Worm (Caenorhabditis elegans) whole organism, early embryonic: Measurements from ENCODE around the gene C09H10.9.

Experiments
- B0310.2 ChIP-seq: sonication (generic microtip); optimal IDR thresholded peaks from 2 replicates; lab custom pipeline; 2016; ENCODE audit warnings: mild to moderate bottlenecking, missing genetic modification characterization, missing compliant biosample characterization
- F13C5.2 ChIP-seq: sonication (generic microtip); optimal IDR thresholded peaks from 2 replicates; lab custom pipeline; 2017; ENCODE audit warnings: mild to moderate bottlenecking, missing genetic modification characterization, inconsistent platforms, missing compliant biosample characterization
- aly-1 ChIP-seq: sonication (generic microtip); optimal IDR thresholded peaks from 2 replicates; lab custom pipeline; 2016; ENCODE audit warnings: missing genetic modification characterization, missing compliant biosample characterization
- ama-1 ChIP-seq: fragments of 150-350 bp; optimal IDR thresholded peaks from 2 replicates; lab custom pipeline; 2014
- ceh-13 ChIP-seq: fragments of 200-800 bp; sonication (Bioruptor generic); optimal IDR thresholded peaks from 2 replicates; lab custom pipeline; 2018; ENCODE audit warnings: mild to moderate bottlenecking, missing genetic modification characterization, missing compliant biosample characterization
- ceh-36 ChIP-seq: sonication (generic microtip); optimal IDR thresholded peaks from 2 replicates; lab custom pipeline; 2016; ENCODE audit warnings: missing genetic modification characterization, inconsistent platforms, missing compliant biosample characterization
- ets-7 ChIP-seq: sonication (generic microtip); optimal IDR thresholded peaks from 2 replicates; lab custom pipeline; 2016; ENCODE audit warnings: missing genotype, missing genetic modification characterization, missing compliant biosample characterization
- flt-1 ChIP-seq: fragments of 200-800 bp; sonication (Bioruptor generic); IDR thresholded peaks from 2 replicates; pipeline ENCODE4 v1.3.6; 2022; ENCODE audit warnings: missing genetic modification characterization, missing compliant biosample characterization
- hmbx-1 ChIP-seq: sonication (generic microtip); optimal IDR thresholded peaks from 2 replicates; lab custom pipeline; 2016; ENCODE audit warnings: mild to moderate bottlenecking, missing genetic modification characterization, missing compliant biosample characterization
- hmg-4 ChIP-seq: fragments of 200-800 bp; sonication (Bioruptor generic); optimal IDR thresholded peaks from 2 replicates; lab custom pipeline; 2018; ENCODE audit warnings: mild to moderate bottlenecking, missing genetic modification characterization, missing compliant biosample characterization
- hnd-1 ChIP-seq: sonication (generic microtip); optimal IDR thresholded peaks from 2 replicates; lab custom pipeline; 2016; ENCODE audit warnings: missing genetic modification characterization, missing compliant biosample characterization
- pes-1 ChIP-seq: fragments of 200-800 bp; sonication (Bioruptor generic); IDR thresholded peaks from 2 replicates; pipeline ENCODE4 v1.3.6; 2022; ENCODE audit warnings: missing genetic modification reagents, missing genetic modification characterization, missing compliant biosample characterization
- scrt-1 ChIP-seq: fragments of 200-800 bp; sonication (Bioruptor generic); IDR thresholded peaks from 2 replicates; pipeline ENCODE4 v1.3.6; 2022; ENCODE audit warnings: missing genetic modification characterization, missing compliant biosample characterization
- sea-1 ChIP-seq: fragments of 200-800 bp; sonication (Bioruptor generic); conservative IDR thresholded peaks from 2 replicates; pipeline ENCODE4 v1.3.6; 2022; ENCODE audit warnings: missing genetic modification characterization, missing compliant biosample characterization
- tbx-11 ChIP-seq: fragments of 200-800 bp; sonication (Bioruptor generic); IDR thresholded peaks from 2 replicates; pipeline ENCODE4 v1.3.6; 2022; ENCODE audit warnings: missing genetic modification characterization, missing compliant biosample characterization
- tbx-37 ChIP-seq: fragments of 200-800 bp; sonication (Bioruptor generic); conservative IDR thresholded peaks from 2 replicates; pipeline ENCODE4 v1.3.6; 2022; ENCODE audit warnings: missing genetic modification reagents, missing genetic modification characterization, missing compliant biosample characterization
- tra-4 ChIP-seq: sonication (generic microtip); optimal IDR thresholded peaks from 2 replicates; lab custom pipeline; 2017; ENCODE audit warnings: missing genetic modification characterization, missing compliant biosample characterization

The C09H10.9 gene

DNA sequence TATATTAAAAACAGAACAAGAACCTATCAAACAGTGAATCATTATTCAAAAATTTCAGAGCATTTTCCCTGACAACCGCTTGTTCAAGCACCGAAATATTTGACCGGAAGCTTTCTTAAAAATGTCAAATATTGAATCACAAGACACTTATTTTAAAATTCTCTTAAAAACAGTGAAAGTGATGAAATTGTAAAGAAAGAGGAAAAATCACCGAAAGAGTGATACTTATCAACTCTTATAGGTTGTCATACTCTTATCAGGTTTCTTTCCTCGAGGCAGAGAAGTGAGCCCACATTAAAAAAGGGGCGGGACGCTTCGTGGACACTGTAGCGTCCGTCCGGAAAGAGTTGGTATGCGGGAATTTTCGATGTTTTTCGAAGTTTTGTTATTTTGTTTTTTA lies 49.5 kb downstream of the C09H10.9 start:
- TF ChIP-seq ceh-36 (no peak), ama-1 (lab: Kevin White, UChicago) (no peak), sea-1 (GFP tag; lab: Robert Waterston, UW) (no peak), tbx-11 (GFP tag; lab: Robert Waterston, UW) (no peak), hnd-1 (tag; lab: Kevin White, UChicago) (no peak), ceh-13 (GFP tag; lab: Kevin White, UChicago) (no peak), hmg-4 (GFP tag; lab: Kevin White, UChicago) (no peak)

DNA sequence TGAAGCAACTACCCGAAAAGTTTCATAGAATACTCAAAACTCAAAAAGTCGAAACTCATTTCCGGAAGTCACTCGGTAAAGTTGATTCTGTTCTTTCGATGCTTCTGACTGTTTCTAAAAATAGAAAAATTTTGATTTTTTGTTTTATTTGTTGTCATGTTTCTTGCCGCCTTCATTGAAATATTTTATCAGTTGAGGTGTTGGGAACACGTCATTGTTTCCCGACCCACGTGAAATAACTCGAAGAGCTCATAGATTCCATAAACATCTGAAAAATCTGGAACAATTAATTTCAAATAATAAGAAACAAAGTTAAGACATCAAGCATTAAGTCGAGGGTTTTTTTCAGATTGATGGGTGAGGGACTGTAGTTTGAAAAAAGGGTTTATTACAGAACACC lies 50.7 kb downstream of the C09H10.9 start:
- no peak for TF ChIP-seq ama-1 (lab: Kevin White, UChicago)
- no peak for TF ChIP-seq tbx-11 (GFP tag; lab: Robert Waterston, UW)
- TF ChIP-seq ets-7 = no peak
- TF ChIP-seq hnd-1 (tag; lab: Kevin White, UChicago) = no peak
- no peak for TF ChIP-seq pes-1
- TF ChIP-seq hmbx-1 (tag; lab: Kevin White, UChicago) = no peak
- no peak for TF ChIP-seq aly-1 (tag; lab: Kevin White, UChicago)
- no peak for TF ChIP-seq tra-4 (tag; lab: Kevin White, UChicago)
- no peak for TF ChIP-seq ceh-13 (GFP tag; lab: Kevin White, UChicago)
- no peak for TF ChIP-seq scrt-1
- no peak for TF ChIP-seq sea-1 (GFP tag; lab: Robert Waterston, UW)
- TF ChIP-seq tbx-37 (GFP tag; lab: Robert Waterston, UW) = no peak
- TF ChIP-seq hmg-4 (GFP tag; lab: Kevin White, UChicago) = no peak
- no peak for TF ChIP-seq F13C5.2
- TF ChIP-seq B0310.2 = no peak
- no peak for TF ChIP-seq ceh-36
- TF ChIP-seq flt-1 (GFP tag; lab: Robert Waterston, UW) = no peak

- TF ChIP-seq B0310.2 = no peak
- TF ChIP-seq aly-1 (tag; lab: Kevin White, UChicago) = no peak
Measured at ce11 chrII:11155400-11155799, 51.1 kb downstream of the C09H10.9 start.
